Fruit fly (Drosophila melanogaster) whole organism, embryonic: ENCODE data around the gene CG14853.

ENCODE experiments used
- CG17186 ChIP-seq: fragments of 200-800 bp; sonication (Bioruptor generic); optimal IDR thresholded peaks from 3 replicates; lab custom pipeline; 2017; ENCODE audit warnings: missing biosample characterization, missing genetic modification reagents, missing genetic modification characterization
- CG17361 ChIP-seq: fragments of 200-800 bp; sonication (Bioruptor generic); IDR thresholded peaks from 3 replicates; pipeline ENCODE4 v1.3.6; 2022; ENCODE audit warnings: missing biosample characterization, missing genetic modification characterization
- CG7963 ChIP-seq: fragments of 200-800 bp; sonication (Bioruptor generic); IDR thresholded peaks from 3 replicates; pipeline ENCODE4 v1.3.6; 2022; ENCODE audit warnings: missing biosample characterization, missing genetic modification characterization; ENCODE audit not compliant: partially characterized antibody
- NC2α ChIP-seq: fragments of 200-800 bp; sonication (Bioruptor generic); optimal IDR thresholded peaks from 2 replicates; lab custom pipeline; 2016; ENCODE audit warnings: missing biosample characterization, missing genetic modification characterization
- Trl ChIP-seq, 3 experiments: fragments of >200 bp in 2 of 3; fragments of 200-800 bp in 1 of 3; sonication (Bioruptor generic) in 1 of 3; optimal IDR thresholded peaks; 2 replicates in 1 of 3; 3 replicates in 2 of 3; lab custom pipeline; 2016 to 2017; ENCODE audit warnings: missing biosample characterization in 1 of 3, missing genetic modification characterization in 1 of 3
- ftz-f1 ChIP-seq: fragments of 200-800 bp; sonication (Bioruptor generic); optimal IDR thresholded peaks from 2 replicates; lab custom pipeline; 2016; ENCODE audit warnings: missing biosample characterization, missing genetic modification characterization
- pfk ChIP-seq: fragments of 200-800 bp; sonication (Bioruptor generic); optimal IDR thresholded peaks from 2 replicates; lab custom pipeline; 2018; ENCODE audit warnings: missing biosample characterization, mild to moderate bottlenecking, missing genetic modification characterization, moderate library complexity
- slou ChIP-seq: fragments of 200-800 bp; sonication (Bioruptor generic); optimal IDR thresholded peaks from 3 replicates; lab custom pipeline; 2016; ENCODE audit warnings: missing biosample characterization, missing genetic modification characterization

- TF ChIP-seq CG17186 (no peak), pfk (GFP tag; lab: Kevin White, UChicago) (no peak), NC2α (GFP tag; lab: Kevin White, UChicago) (no peak), CG17361 (GFP tag; lab: Robert Waterston, UW) (no peak), slou (no peak), Trl (optimal IDR thresholded peaks at IDR 0.05; lab: Kevin White, UChicago) (no peak), Trl (GFP tag; optimal IDR thresholded peaks at IDR 0.05; lab: Kevin White, UChicago) (no peak), CG7963 (GFP tag; lab: Robert Waterston, UW) (no peak), ftz-f1 (GFP tag; lab: Kevin White, UChicago) (no peak)
Observed at dm6 chr3R:14562040-14562439, 47.4 kb upstream of the CG14853 start, which contains the start of gene CG14851.
